Worm (Caenorhabditis elegans) whole organism, late embryonic: Measurements from ENCODE around the gene rnh-2.

Experiments used
- C08G9.2 ChIP-seq: sonication (generic microtip); optimal IDR thresholded peaks from 2 replicates; lab custom pipeline; 2016; ENCODE audit warnings: mild to moderate bottlenecking, missing genetic modification characterization, moderate library complexity, missing compliant biosample characterization
- F13H6.1 ChIP-seq: sonication (generic microtip); optimal IDR thresholded peaks from 2 replicates; lab custom pipeline; 2016; ENCODE audit warnings: missing genetic modification characterization, missing compliant biosample characterization
- K09A11.1 ChIP-seq: sonication (generic microtip); optimal IDR thresholded peaks from 2 replicates; lab custom pipeline; 2017; ENCODE audit warnings: antibody characterized with exemption, mild to moderate bottlenecking, missing genetic modification characterization, missing compliant biosample characterization; ENCODE audit not compliant: insufficient read depth
- T23F11.4 ChIP-seq: fragments of 200-800 bp; sonication (Bioruptor generic); optimal IDR thresholded peaks from 2 replicates; lab custom pipeline; 2018; ENCODE audit warnings: mild to moderate bottlenecking, missing genetic modification characterization, missing compliant biosample characterization
- ahr-1 ChIP-seq: sonication (generic microtip); optimal IDR thresholded peaks from 2 replicates; lab custom pipeline; 2016; ENCODE audit warnings: missing genetic modification characterization, missing compliant biosample characterization
- ama-1 ChIP-seq: fragments of 150-350 bp; optimal IDR thresholded peaks from 2 replicates; lab custom pipeline; 2014
- ceh-14 ChIP-seq: sonication (generic microtip); optimal IDR thresholded peaks from 2 replicates; lab custom pipeline; 2016; ENCODE audit warnings: missing genotype, missing genetic modification characterization, missing compliant biosample characterization
- ceh-18 ChIP-seq: sonication (generic microtip); optimal IDR thresholded peaks from 2 replicates; lab custom pipeline; 2016; ENCODE audit warnings: missing genetic modification characterization, missing compliant biosample characterization
- ceh-19 ChIP-seq: fragments of 200-800 bp; sonication (Bioruptor generic); optimal IDR thresholded peaks from 2 replicates; lab custom pipeline; 2018; ENCODE audit warnings: mild to moderate bottlenecking, missing genetic modification characterization, missing compliant biosample characterization
- ceh-22 ChIP-seq: sonication (generic microtip); optimal IDR thresholded peaks from 2 replicates; lab custom pipeline; 2017; ENCODE audit warnings: missing biosample characterization, missing genetic modification characterization
- ceh-30 ChIP-seq: fragments of 150-350 bp; optimal IDR thresholded peaks from 2 replicates; lab custom pipeline; 2014; ENCODE audit warnings: missing biosample characterization, missing genetic modification characterization
- ceh-45 ChIP-seq: fragments of 200-800 bp; sonication (Bioruptor generic); IDR thresholded peaks from 2 replicates; pipeline ENCODE4 v1.3.6; 2022; ENCODE audit warnings: missing genetic modification reagents, missing genetic modification characterization, missing compliant biosample characterization
- ceh-6 ChIP-seq: fragments of 200-800 bp; sonication (Bioruptor generic); optimal IDR thresholded peaks from 2 replicates; lab custom pipeline; 2018; ENCODE audit warnings: mild to moderate bottlenecking, missing genetic modification characterization, missing compliant biosample characterization
- ceh-9 ChIP-seq: sonication (generic microtip); optimal IDR thresholded peaks from 2 replicates; lab custom pipeline; 2016; ENCODE audit warnings: mild to moderate bottlenecking, missing genetic modification characterization, inconsistent platforms, missing compliant biosample characterization
- dmd-4 ChIP-seq: sonication (generic microtip); optimal IDR thresholded peaks from 2 replicates; lab custom pipeline; 2016; ENCODE audit warnings: borderline replicate concordance, missing genetic modification characterization, missing compliant biosample characterization
- dve-1 ChIP-seq: sonication (generic microtip); optimal IDR thresholded peaks from 2 replicates; lab custom pipeline; 2017; ENCODE audit warnings: antibody characterized with exemption, mild to moderate bottlenecking, missing genetic modification characterization, missing compliant biosample characterization
- fkh-6 ChIP-seq: sonication (generic microtip); optimal IDR thresholded peaks from 2 replicates; lab custom pipeline; 2016; ENCODE audit warnings: missing genetic modification characterization, missing compliant biosample characterization
- gmeb-2 ChIP-seq: sonication (generic microtip); optimal IDR thresholded peaks from 2 replicates; lab custom pipeline; 2016; ENCODE audit warnings: missing genetic modification characterization, inconsistent platforms, missing compliant biosample characterization
- hlh-15 ChIP-seq: sonication (generic microtip); optimal IDR thresholded peaks from 2 replicates; lab custom pipeline; 2016; ENCODE audit warnings: missing genetic modification characterization, missing compliant biosample characterization
- hlh-30 ChIP-seq: sonication (generic microtip); optimal IDR thresholded peaks from 2 replicates; lab custom pipeline; 2017; ENCODE audit warnings: antibody characterized with exemption, missing genetic modification characterization, missing compliant biosample characterization; ENCODE audit not compliant: insufficient read depth
- hlh-6 ChIP-seq: sonication (generic microtip); optimal IDR thresholded peaks from 2 replicates; lab custom pipeline; 2016; ENCODE audit warnings: missing genotype, missing genetic modification characterization, missing compliant biosample characterization
- hlh-8 ChIP-seq: sonication (generic microtip); optimal IDR thresholded peaks from 2 replicates; lab custom pipeline; 2016; ENCODE audit warnings: missing genotype, missing genetic modification characterization, missing compliant biosample characterization
- lim-6 ChIP-seq: sonication (generic microtip); optimal IDR thresholded peaks from 2 replicates; lab custom pipeline; 2016; ENCODE audit warnings: missing genetic modification characterization, missing compliant biosample characterization
- lin-11 ChIP-seq: fragments of 200-800 bp; sonication (Bioruptor generic); optimal IDR thresholded peaks from 2 replicates; lab custom pipeline; 2018; ENCODE audit warnings: mild to moderate bottlenecking, missing genetic modification characterization, missing compliant biosample characterization
- madf-2 ChIP-seq: sonication (generic microtip); optimal IDR thresholded peaks from 2 replicates; lab custom pipeline; 2017; ENCODE audit warnings: missing genetic modification characterization, missing compliant biosample characterization
- nfya-1 ChIP-seq: sonication (generic microtip); optimal IDR thresholded peaks from 2 replicates; lab custom pipeline; 2017; ENCODE audit warnings: missing genetic modification characterization, mild to moderate bottlenecking, missing compliant biosample characterization, antibody characterized with exemption, moderate library complexity
- odd-2 ChIP-seq: sonication (generic microtip); optimal IDR thresholded peaks from 2 replicates; lab custom pipeline; 2017; ENCODE audit warnings: antibody characterized with exemption, mild to moderate bottlenecking, missing genetic modification characterization, missing compliant biosample characterization
- pag-3 ChIP-seq: sonication (generic microtip); optimal IDR thresholded peaks from 2 replicates; lab custom pipeline; 2016; ENCODE audit warnings: missing compliant biosample characterization, missing genetic modification characterization, borderline replicate concordance
- pha-4 ChIP-seq: fragments of 150-350 bp; optimal IDR thresholded peaks from 2 replicates; lab custom pipeline; 2018; ENCODE audit warnings: missing biosample characterization, missing genetic modification reagents, missing genetic modification characterization
- rnt-1 ChIP-seq: sonication (generic microtip); optimal IDR thresholded peaks from 2 replicates; lab custom pipeline; 2016; ENCODE audit warnings: missing genetic modification characterization, missing compliant biosample characterization
- sdc-2 ChIP-seq: sonication (generic microtip); optimal IDR thresholded peaks from 2 replicates; lab custom pipeline; 2016; ENCODE audit warnings: missing genotype, missing genetic modification characterization, missing compliant biosample characterization
- sox-2 ChIP-seq: fragments of 200-800 bp; sonication (Bioruptor generic); IDR thresholded peaks from 2 replicates; pipeline ENCODE4 v1.3.6; 2022; ENCODE audit warnings: missing genetic modification reagents, missing genetic modification characterization, missing compliant biosample characterization
- sox-4 ChIP-seq: sonication (generic microtip); optimal IDR thresholded peaks from 2 replicates; lab custom pipeline; 2017; ENCODE audit warnings: mild to moderate bottlenecking, missing genetic modification characterization, inconsistent platforms, missing compliant biosample characterization
- syd-9 ChIP-seq: sonication (generic microtip); optimal IDR thresholded peaks from 2 replicates; lab custom pipeline; 2016; ENCODE audit warnings: mild to moderate bottlenecking, missing genetic modification characterization, moderate library complexity, missing compliant biosample characterization
- unc-3 ChIP-seq, 2 experiments: fragments of 200-800 bp in 1 of 2; sonication (Bioruptor generic) in 1 of 2; sonication (generic microtip) in 1 of 2; conservative IDR thresholded peaks in 1 of 2; optimal IDR thresholded peaks in 1 of 2; 2 replicates each; pipeline versions ENCODE4 v1.3.6 to Lab custom; 2016 to 2022; ENCODE audit warnings: missing compliant biosample characterization in 2 of 2, missing genetic modification characterization in 2 of 2, missing genetic modification reagents in 1 of 2
- unc-55 ChIP-seq: sonication (generic microtip); optimal IDR thresholded peaks from 2 replicates; lab custom pipeline; 2017; ENCODE audit warnings: missing biosample characterization, missing genetic modification reagents, missing genetic modification characterization
- zip-5 ChIP-seq: sonication (generic microtip); optimal IDR thresholded peaks from 2 replicates; lab custom pipeline; 2016; ENCODE audit warnings: missing genetic modification characterization, missing compliant biosample characterization
- ztf-16 ChIP-seq: sonication (generic microtip); optimal IDR thresholded peaks from 2 replicates; lab custom pipeline; 2017; ENCODE audit warnings: missing genetic modification characterization, missing compliant biosample characterization

Gene rnh-2

ce11 chrII:8536060-8536459 is 19.1 kb downstream of the rnh-2 start, which contains the start of gene W01C9.2:
TSS of gene W01C9.2 (plus strand) at chrII:8536360.
- TF ChIP-seq ceh-19 (GFP tag; lab: Kevin White, UChicago) (no peak), ztf-16 (tag; lab: Kevin White, UChicago) (no peak), zip-5 (tag; lab: Kevin White, UChicago) (no peak), sdc-2 (no peak), hlh-6 (tag; lab: Kevin White, UChicago) (no peak), rnt-1 (tag; lab: Kevin White, UChicago) (no peak), ceh-14 (tag; lab: Kevin White, UChicago) (no peak), pag-3 (tag; lab: Kevin White, UChicago) (no peak)

ce11 chrII:8540412-8540811 is 23.5 kb downstream of the rnh-2 start, which contains the start of gene pqn-73:
TSS of gene pqn-73 (plus strand) at chrII:8540712.
- TF ChIP-seq ceh-6 (GFP tag; lab: Kevin White, UChicago), result no peak
- no peak for TF ChIP-seq madf-2 (tag; lab: Kevin White, UChicago)
- no peak for TF ChIP-seq ztf-16 (tag; lab: Kevin White, UChicago)
- TF ChIP-seq ceh-22 (tag; lab: Kevin White, UChicago), result no peak
- no peak for TF ChIP-seq syd-9 (tag; lab: Kevin White, UChicago)
- no peak for TF ChIP-seq fkh-6 (tag; lab: Kevin White, UChicago)
- no peak for TF ChIP-seq unc-3 (GFP tag; conservative IDR thresholded peaks at IDR 0.05; lab: Robert Waterston, UW)
- no peak for TF ChIP-seq unc-3 (tag; optimal IDR thresholded peaks at IDR 0.05; lab: Kevin White, UChicago)
- TF ChIP-seq C08G9.2 (tag; lab: Kevin White, UChicago), result no peak
- no peak for TF ChIP-seq ahr-1
- no peak for TF ChIP-seq hlh-15 (tag; lab: Kevin White, UChicago)
- no peak for TF ChIP-seq lim-6 (tag; lab: Kevin White, UChicago)
- TF ChIP-seq T23F11.4, result no peak
- TF ChIP-seq hlh-8 (tag; lab: Kevin White, UChicago), result no peak
- no peak for TF ChIP-seq pha-4
- TF ChIP-seq rnt-1 (tag; lab: Kevin White, UChicago), result no peak

ce11 chrII:8545315-8545714 is 28.4 kb downstream of the rnh-2 start, which contains the start of gene decr-1.2:
TSS of gene decr-1.2 (plus strand) at chrII:8545615.
- TF ChIP-seq ama-1 (lab: Kevin White, UChicago) (no peak), hlh-30 (tag; lab: Kevin White, UChicago) (no peak), gmeb-2 (tag; lab: Kevin White, UChicago) (no peak), sox-4 (tag; lab: Kevin White, UChicago) (no peak), K09A11.1 (no peak), C08G9.2 (tag; lab: Kevin White, UChicago) (no peak), ceh-45 (GFP tag; lab: Robert Waterston, UW) (no peak), ceh-9 (tag; lab: Kevin White, UChicago) (no peak), ceh-30 (tag; lab: Kevin White, UChicago) (no peak), lim-6 (tag; lab: Kevin White, UChicago) (no peak), F13H6.1 (tag; lab: Kevin White, UChicago) (no peak), unc-55 (GFP tag; lab: Kevin White, UChicago) (no peak), ceh-18 (tag; lab: Kevin White, UChicago) (no peak), dmd-4 (tag; lab: Kevin White, UChicago) (no peak), rnt-1 (tag; lab: Kevin White, UChicago) (no peak), nfya-1 (tag; lab: Kevin White, UChicago) (no peak), sox-2 (GFP tag; lab: Robert Waterston, UW) (no peak), odd-2 (tag; lab: Kevin White, UChicago) (no peak), dve-1 (tag; lab: Kevin White, UChicago) (no peak), lin-11 (no peak)
